Worm (Caenorhabditis elegans) whole organism, midembryonic: ENCODE results near the gene D2085.7.

Experiments
- cog-1 ChIP-seq: sonication (generic microtip); optimal IDR thresholded peaks from 2 replicates; lab custom pipeline; 2016; ENCODE audit warnings: missing genetic modification characterization, missing compliant biosample characterization
- flt-1 ChIP-seq: fragments of 200-800 bp; sonication (Bioruptor generic); IDR thresholded peaks from 2 replicates; pipeline ENCODE4 v1.3.6; 2022; ENCODE audit warnings: missing genetic modification characterization, missing compliant biosample characterization
- klf-2 ChIP-seq: fragments of 200-800 bp; sonication (Bioruptor generic); conservative IDR thresholded peaks from 2 replicates; pipeline ENCODE4 v1.3.6; 2022; ENCODE audit warnings: missing genetic modification reagents, missing genetic modification characterization, missing compliant biosample characterization
- med-1 ChIP-seq: sonication (generic microtip); optimal IDR thresholded peaks from 2 replicates; lab custom pipeline; 2017; ENCODE audit warnings: missing genetic modification characterization, mild to moderate bottlenecking, missing compliant biosample characterization, antibody characterized with exemption, missing genetic modification reagents; ENCODE audit not compliant: insufficient read depth
- ref-1 ChIP-seq: fragments of 200-800 bp; sonication (Bioruptor generic); conservative IDR thresholded peaks from 2 replicates; pipeline ENCODE4 v1.3.6; 2022; ENCODE audit warnings: missing genetic modification reagents, missing genetic modification characterization, missing compliant biosample characterization
- tab-1 ChIP-seq: fragments of 200-800 bp; sonication (Bioruptor generic); IDR thresholded peaks from 2 replicates; pipeline ENCODE4 v1.3.6; 2022; ENCODE audit warnings: missing genetic modification characterization, missing compliant biosample characterization
- ztf-23 ChIP-seq: fragments of 200-800 bp; sonication (Bioruptor generic); IDR thresholded peaks from 2 replicates; pipeline ENCODE4 v1.3.6; 2022; ENCODE audit warnings: missing genetic modification reagents, missing genetic modification characterization, missing compliant biosample characterization
- ztf-29 ChIP-seq: fragments of 200-800 bp; sonication (Bioruptor generic); IDR thresholded peaks from 2 replicates; pipeline ENCODE4 v1.3.6; 2022; ENCODE audit warnings: missing genetic modification reagents, missing genetic modification characterization, missing compliant biosample characterization

ce11 chrII:8643627-8644356, 2.6 kb downstream of the D2085.7 start:
- TF ChIP-seq klf-2 (GFP tag; lab: Robert Waterston, UW) (no peak), ref-1 (GFP tag; lab: Robert Waterston, UW) (no peak), ztf-29 (GFP tag; lab: Robert Waterston, UW) (no peak), cog-1 (tag; lab: Kevin White, UChicago) (no peak), tab-1 (GFP tag; lab: Robert Waterston, UW) (no peak), flt-1 (GFP tag; lab: Robert Waterston, UW) (no peak), med-1 (GFP tag; lab: Kevin White, UChicago) (no peak), ztf-23 (GFP tag; lab: Robert Waterston, UW) (no peak)
